Worm (Caenorhabditis elegans): ENCODE data around the gene ttn-1.

Gene ttn-1

DNA sequence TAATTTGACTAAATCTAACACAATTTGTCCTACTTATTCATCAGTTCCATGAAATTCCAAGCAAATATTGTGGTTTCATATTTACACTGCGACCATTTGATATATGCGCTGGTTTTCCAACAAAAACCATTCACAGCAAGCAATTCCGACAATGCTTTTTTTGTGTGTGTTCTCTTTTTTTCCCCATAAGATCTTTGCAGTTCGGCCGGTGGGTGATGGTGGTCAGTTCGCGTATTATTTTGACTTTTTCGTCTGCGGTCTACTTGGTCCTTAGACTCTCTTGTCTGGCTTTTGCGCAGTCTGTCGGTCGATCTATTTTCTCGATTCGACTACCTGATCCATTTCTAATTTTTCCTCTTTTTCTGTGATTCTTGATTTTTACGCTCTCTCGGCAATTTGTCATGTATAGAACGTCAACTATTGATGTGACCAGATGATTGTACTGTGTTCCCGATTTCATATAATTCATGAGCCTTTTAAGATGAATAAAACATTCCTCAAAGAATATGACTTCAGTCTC lies 10.8 kb upstream of the ttn-1 start:
- TF ChIP-seq nhr-129 (tag; optimal IDR thresholded peaks at IDR 0.05) (no peak), sma-9 (GFP tag; optimal IDR thresholded peaks at IDR 0.05) (peak; percentile 53), sma-9 (tag; optimal IDR thresholded peaks at IDR 0.05) (no peak), fos-1 (tag; optimal IDR thresholded peaks at IDR 0.05) (peak; percentile 48), mdl-1 (tag; optimal IDR thresholded peaks at IDR 0.05) (peak in 1 of 2 experiments; percentile 16)

DNA sequence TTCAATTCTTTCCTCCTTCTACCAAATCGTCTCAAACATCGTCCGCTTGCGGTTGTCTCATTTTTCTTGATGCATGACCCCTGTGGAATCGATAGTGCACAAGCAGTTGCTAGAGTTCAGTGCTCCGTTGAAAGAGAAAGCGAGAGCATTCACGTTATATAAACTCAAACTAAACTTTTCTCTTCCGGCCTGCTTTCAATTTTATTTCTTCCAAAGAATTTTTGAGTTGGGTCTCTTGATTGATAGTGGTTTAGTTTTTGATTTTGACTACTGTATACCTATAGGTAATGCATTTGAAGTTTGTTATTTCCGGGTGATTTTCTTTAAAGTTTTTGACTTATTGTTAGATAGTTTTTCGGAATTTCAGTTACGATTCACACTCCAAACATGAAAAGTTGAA lies 10.1 kb upstream of the ttn-1 start:
- TF ChIP-seq nhr-6 (tag; optimal IDR thresholded peaks at IDR 0.05) (no peak), lin-13 (GFP tag; optimal IDR thresholded peaks at IDR 0.05) (no peak), aly-2 (tag; optimal IDR thresholded peaks at IDR 0.05) (no peak), nhr-11 (tag; optimal IDR thresholded peaks at IDR 0.05) (no peak), zag-1 (tag; optimal IDR thresholded peaks at IDR 0.05) (no peak)

DNA sequence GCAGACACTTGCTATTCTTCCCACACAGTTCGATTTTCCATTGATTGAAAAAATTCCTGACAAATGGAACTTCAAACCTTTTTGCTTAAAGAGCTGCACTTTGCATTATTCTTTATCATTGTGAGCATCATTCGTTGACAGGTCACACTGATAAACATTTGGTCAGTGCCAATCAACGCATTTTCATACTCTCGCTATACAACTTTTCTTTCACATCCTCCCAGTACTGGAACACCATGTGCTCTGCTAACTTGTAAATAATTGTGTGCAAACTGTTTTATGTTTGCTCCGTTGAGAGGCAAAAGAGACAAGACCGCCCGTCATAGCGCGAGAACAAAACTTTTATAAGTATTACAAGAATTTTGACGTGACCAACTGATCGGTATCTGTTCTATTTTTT lies 9.1 kb upstream of the ttn-1 start:
- TF ChIP-seq ceh-82 (tag; optimal IDR thresholded peaks at IDR 0.05) (no peak), fos-1 (tag; optimal IDR thresholded peaks at IDR 0.05) (peak; percentile 88)

DNA sequence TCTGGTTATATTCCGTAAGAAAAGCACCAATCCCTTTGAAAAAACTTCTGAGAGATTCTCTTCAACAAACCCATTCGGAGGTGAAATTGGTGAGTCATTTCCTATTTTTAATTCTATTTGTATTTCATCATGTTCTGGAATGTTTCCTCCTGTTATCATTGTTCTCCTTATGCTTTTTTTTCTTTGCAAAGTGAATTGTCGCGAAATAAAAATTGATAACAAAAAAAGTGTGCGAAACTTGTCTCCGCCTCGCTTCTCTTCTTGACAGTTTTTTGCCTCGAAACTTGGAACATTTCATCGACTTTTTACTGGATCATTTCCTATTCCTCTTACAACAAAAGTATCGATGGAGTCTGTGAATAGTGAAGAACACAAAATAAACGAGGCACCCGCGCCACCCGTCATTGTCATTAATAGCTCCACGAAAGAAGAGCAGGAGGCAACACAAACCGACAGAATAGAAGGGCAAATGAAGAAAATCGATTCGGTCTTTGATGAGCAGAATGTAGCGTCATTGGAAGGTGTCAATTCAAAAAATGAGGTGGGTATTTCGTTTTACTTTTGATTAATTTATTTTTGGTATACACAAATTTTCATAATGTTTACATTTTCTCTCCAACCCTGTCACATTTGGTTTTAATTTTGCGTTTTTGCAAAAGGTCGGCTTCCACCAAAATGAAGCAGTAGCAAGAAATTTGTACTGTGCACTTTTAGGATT lies 7.7 kb upstream of the ttn-1 start:
- peak; percentile 93 for TF ChIP-seq fos-1 (tag; optimal IDR thresholded peaks at IDR 0.05)
- no peak for TF ChIP-seq egl-27 (tag; optimal IDR thresholded peaks at IDR 0.05)
- no peak for TF ChIP-seq nhr-12 (tag; optimal IDR thresholded peaks at IDR 0.05)

DNA sequence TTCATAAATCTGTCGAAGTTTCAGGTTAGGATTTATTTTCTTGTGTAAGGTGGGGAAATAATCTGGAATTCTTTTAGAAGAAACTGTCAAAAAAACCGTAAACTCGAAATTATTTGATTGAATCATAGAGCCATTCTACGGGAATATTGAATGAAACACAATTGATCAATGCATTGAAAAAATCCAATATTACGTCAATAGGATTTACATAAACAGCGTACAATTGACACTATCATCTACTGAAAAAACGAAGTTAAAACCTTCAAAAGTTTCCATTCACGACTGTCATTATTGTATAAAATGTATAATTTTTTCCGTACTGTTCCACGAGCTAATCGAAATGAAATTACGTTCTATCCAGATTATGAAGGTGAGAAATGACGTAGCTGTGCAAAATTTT lies 6.2 kb upstream of the ttn-1 start, which contains the start of gene rme-1:
Gene rme-1, plus strand, starts transcription at position 301 of the 400 bp plus-strand sequence.
- no peak for TF ChIP-seq nhr-77 (tag; optimal IDR thresholded peaks at IDR 0.05)
- TF ChIP-seq ztf-1 (GFP tag; conservative IDR thresholded peaks at IDR 0.05): no peak
- TF ChIP-seq blmp-1 (tag; optimal IDR thresholded peaks at IDR 0.05; ENCODE audit: insufficient read depth): no peak
- no peak for TF ChIP-seq elt-1 (tag; optimal IDR thresholded peaks at IDR 0.05)
- TF ChIP-seq fos-1 (tag; optimal IDR thresholded peaks at IDR 0.05): no peak
- no peak for TF ChIP-seq snpc-4 (tag; optimal IDR thresholded peaks at IDR 0.05)
- TF ChIP-seq F13H6.1 (tag; optimal IDR thresholded peaks at IDR 0.05): no peak
- TF ChIP-seq unc-62 (GFP tag; optimal IDR thresholded peaks at IDR 0.05): no peak
- no peak for TF ChIP-seq R02D3.7 (tag; optimal IDR thresholded peaks at IDR 0.05)
- no peak for TF ChIP-seq sma-9 (GFP tag; optimal IDR thresholded peaks at IDR 0.05)
- no peak for TF ChIP-seq sma-9 (tag; optimal IDR thresholded peaks at IDR 0.05)
- no peak for TF ChIP-seq elt-3 (tag; optimal IDR thresholded peaks at IDR 0.05)
- no peak for TF ChIP-seq lin-39 (tag; optimal IDR thresholded peaks at IDR 0.05)
- TF ChIP-seq sma-3 (GFP tag; optimal IDR thresholded peaks at IDR 0.05): no peak
- no peak for TF ChIP-seq nhr-12 (tag; optimal IDR thresholded peaks at IDR 0.05)
- TF ChIP-seq nhr-10 (tag; optimal IDR thresholded peaks at IDR 0.05): no peak
- TF ChIP-seq nhr-21 (tag; optimal IDR thresholded peaks at IDR 0.05): no peak
- TF ChIP-seq ztf-11 (tag; optimal IDR thresholded peaks at IDR 0.05): no peak
- TF ChIP-seq ztf-4 (tag; optimal IDR thresholded peaks at IDR 0.05): no peak
- no peak for TF ChIP-seq egl-27 (tag; optimal IDR thresholded peaks at IDR 0.05)
- TF ChIP-seq sem-4 (tag; optimal IDR thresholded peaks at IDR 0.05): no peak

DNA sequence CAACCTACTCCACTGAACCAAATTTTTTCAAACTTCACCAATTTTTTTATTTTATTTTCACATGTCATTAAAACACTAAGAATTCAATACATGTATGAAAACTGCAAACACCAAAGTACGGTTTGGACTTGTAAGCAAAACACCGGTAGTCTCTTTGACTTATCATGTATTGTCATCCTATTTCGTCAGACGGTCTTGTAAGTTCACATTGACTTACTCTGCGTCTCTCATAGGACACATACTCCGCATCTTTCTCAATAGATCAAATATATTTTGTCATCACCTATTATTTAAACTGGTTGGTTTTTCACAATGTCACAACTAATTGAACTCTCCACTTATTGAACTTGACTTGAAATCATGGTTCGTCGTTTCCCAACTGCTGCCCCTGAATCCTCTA lies 4.1 kb upstream of the ttn-1 start, which contains the start of gene W06H8.2:
Gene W06H8.2, plus strand, starts transcription at position 258 of the 400 bp plus-strand sequence.
- TF ChIP-seq dmd-4 (tag; optimal IDR thresholded peaks at IDR 0.05) (no peak), sma-9 (GFP tag; optimal IDR thresholded peaks at IDR 0.05) (peak; percentile 33), sma-9 (tag; optimal IDR thresholded peaks at IDR 0.05) (no peak), mab-5 (tag; optimal IDR thresholded peaks at IDR 0.05) (no peak), ama-1 (optimal IDR thresholded peaks at IDR 0.05) (no peak), fos-1 (tag; optimal IDR thresholded peaks at IDR 0.05) (peak; percentile 7)

Measured in whole organism, L2 larva.